Fruit fly (Drosophila melanogaster) whole organism, pupa: ENCODE results near the gene Tti1.

Source experiments
- CG10348 ChIP-seq: fragments of 200-800 bp; sonication (Bioruptor generic); IDR thresholded peaks from 2 replicates; pipeline ENCODE4 v1.3.6; 2022; ENCODE audit warnings: missing biosample characterization, missing genetic modification characterization
- CG12605 ChIP-seq: fragments of 200-800 bp; sonication (Bioruptor generic); IDR thresholded peaks from 2 replicates; pipeline ENCODE4 v1.3.6; 2022; ENCODE audit warnings: missing biosample characterization, missing genetic modification characterization
- CG15710 ChIP-seq: fragments of 200-800 bp; sonication (Bioruptor generic); optimal IDR thresholded peaks from 2 replicates; lab custom pipeline; 2018; ENCODE audit warnings: missing biosample characterization, mild to moderate bottlenecking, missing genetic modification characterization, moderate library complexity
- CG17806 ChIP-seq: fragments of 200-800 bp; sonication (Bioruptor generic); optimal IDR thresholded peaks from 2 replicates; lab custom pipeline; 2018; ENCODE audit warnings: missing biosample characterization, mild to moderate bottlenecking, missing genetic modification characterization, moderate library complexity
- CG32121 ChIP-seq: fragments of 200-800 bp; sonication (Bioruptor generic); IDR thresholded peaks from 2 replicates; pipeline ENCODE4 v1.3.6; 2022; ENCODE audit warnings: missing biosample characterization, missing genetic modification characterization
- CG8159 ChIP-seq: fragments of 200-800 bp; sonication (Bioruptor generic); optimal IDR thresholded peaks from 3 replicates; lab custom pipeline; 2018; ENCODE audit warnings: missing biosample characterization, mild to moderate bottlenecking, missing genetic modification characterization, moderate library complexity
- D1 ChIP-seq: fragments of 200-800 bp; sonication (Bioruptor generic); optimal IDR thresholded peaks from 2 replicates; lab custom pipeline; 2018; ENCODE audit warnings: missing biosample characterization, mild to moderate bottlenecking, missing genetic modification characterization, moderate library complexity
- Ets98B ChIP-seq: fragments of 200-800 bp; sonication (Bioruptor generic); IDR thresholded peaks from 2 replicates; pipeline ENCODE4 v1.3.6; 2022; ENCODE audit warnings: missing biosample characterization, missing genetic modification characterization
- Pif1B ChIP-seq: fragments of 200-800 bp; sonication (Bioruptor generic); optimal IDR thresholded peaks from 3 replicates; lab custom pipeline; 2016; ENCODE audit warnings: missing biosample characterization, missing genetic modification characterization
- fd96Ca ChIP-seq: fragments of 200-800 bp; sonication (Bioruptor generic); IDR thresholded peaks from 3 replicates; pipeline ENCODE4 v1.3.6; 2022; ENCODE audit warnings: missing biosample characterization, missing genetic modification characterization

- no peak for TF ChIP-seq Pif1B (GFP tag; lab: Kevin White, UChicago)
- no peak for TF ChIP-seq CG10348 (GFP tag; lab: Robert Waterston, UW)
- TF ChIP-seq CG17806 (tag; lab: Kevin White, UChicago) = no peak
- TF ChIP-seq Ets98B (GFP tag; lab: Robert Waterston, UW) = no peak
- TF ChIP-seq CG32121 = no peak
- no peak for TF ChIP-seq fd96Ca (GFP tag; lab: Robert Waterston, UW)
- TF ChIP-seq CG8159 = no peak
- no peak for TF ChIP-seq D1 (tag; lab: Kevin White, UChicago)
- TF ChIP-seq CG15710 = no peak
- no peak for TF ChIP-seq CG12605 (GFP tag; lab: Robert Waterston, UW)
These were observed 53.3 kb downstream of the Tti1 start for dm6 chr3R:9701148-9701703.
